Worm (Caenorhabditis elegans) whole organism, late embryonic: ENCODE results near the gene mboa-3.
A peak's percentile ranks its signal among the peaks of the same experiment; 100 is the strongest.

Source experiments
- C08G9.2 ChIP-seq: sonication (generic microtip); optimal IDR thresholded peaks from 2 replicates; lab custom pipeline; 2016; ENCODE audit warnings: mild to moderate bottlenecking, missing genetic modification characterization, moderate library complexity, missing compliant biosample characterization
- K09A11.1 ChIP-seq: sonication (generic microtip); optimal IDR thresholded peaks from 2 replicates; lab custom pipeline; 2017; ENCODE audit warnings: antibody characterized with exemption, mild to moderate bottlenecking, missing genetic modification characterization, missing compliant biosample characterization; ENCODE audit not compliant: insufficient read depth
- Y22D7AL.16 ChIP-seq: sonication (generic microtip); optimal IDR thresholded peaks from 2 replicates; lab custom pipeline; 2016; ENCODE audit warnings: missing genetic modification characterization, missing compliant biosample characterization
- ama-1 ChIP-seq: fragments of 150-350 bp; optimal IDR thresholded peaks from 2 replicates; lab custom pipeline; 2014
- ceh-18 ChIP-seq: sonication (generic microtip); optimal IDR thresholded peaks from 2 replicates; lab custom pipeline; 2016; ENCODE audit warnings: missing genetic modification characterization, missing compliant biosample characterization
- ceh-22 ChIP-seq: sonication (generic microtip); optimal IDR thresholded peaks from 2 replicates; lab custom pipeline; 2017; ENCODE audit warnings: missing biosample characterization, missing genetic modification characterization
- ceh-24 ChIP-seq: sonication (generic microtip); optimal IDR thresholded peaks from 2 replicates; lab custom pipeline; 2016; ENCODE audit warnings: mild to moderate bottlenecking, missing genetic modification characterization, missing compliant biosample characterization
- ceh-31 ChIP-seq: sonication (generic microtip); optimal IDR thresholded peaks from 2 replicates; lab custom pipeline; 2016; ENCODE audit warnings: missing genetic modification characterization, missing compliant biosample characterization
- ceh-45 ChIP-seq: fragments of 200-800 bp; sonication (Bioruptor generic); IDR thresholded peaks from 2 replicates; pipeline ENCODE4 v1.3.6; 2022; ENCODE audit warnings: missing genetic modification reagents, missing genetic modification characterization, missing compliant biosample characterization
- ceh-48 ChIP-seq: sonication (generic microtip); optimal IDR thresholded peaks from 2 replicates; lab custom pipeline; 2016; ENCODE audit warnings: missing genetic modification characterization, inconsistent platforms, missing compliant biosample characterization
- dmd-4 ChIP-seq: sonication (generic microtip); optimal IDR thresholded peaks from 2 replicates; lab custom pipeline; 2016; ENCODE audit warnings: borderline replicate concordance, missing genetic modification characterization, missing compliant biosample characterization
- elt-2 ChIP-seq: sonication (generic microtip); optimal IDR thresholded peaks from 2 replicates; lab custom pipeline; 2016; ENCODE audit warnings: missing genetic modification reagents, missing genetic modification characterization, missing compliant biosample characterization
- fkh-10 ChIP-seq: fragments of 150-350 bp; optimal IDR thresholded peaks from 2 replicates; lab custom pipeline; 2014; ENCODE audit warnings: missing biosample characterization, missing genetic modification reagents, missing genetic modification characterization
- fkh-6 ChIP-seq: sonication (generic microtip); optimal IDR thresholded peaks from 2 replicates; lab custom pipeline; 2016; ENCODE audit warnings: missing genetic modification characterization, missing compliant biosample characterization
- gmeb-2 ChIP-seq: sonication (generic microtip); optimal IDR thresholded peaks from 2 replicates; lab custom pipeline; 2016; ENCODE audit warnings: missing genetic modification characterization, inconsistent platforms, missing compliant biosample characterization
- hlh-15 ChIP-seq: sonication (generic microtip); optimal IDR thresholded peaks from 2 replicates; lab custom pipeline; 2016; ENCODE audit warnings: missing genetic modification characterization, missing compliant biosample characterization
- hlh-30 ChIP-seq: sonication (generic microtip); optimal IDR thresholded peaks from 2 replicates; lab custom pipeline; 2017; ENCODE audit warnings: antibody characterized with exemption, missing genetic modification characterization, missing compliant biosample characterization; ENCODE audit not compliant: insufficient read depth
- hlh-6 ChIP-seq: sonication (generic microtip); optimal IDR thresholded peaks from 2 replicates; lab custom pipeline; 2016; ENCODE audit warnings: missing genotype, missing genetic modification characterization, missing compliant biosample characterization
- madf-2 ChIP-seq: sonication (generic microtip); optimal IDR thresholded peaks from 2 replicates; lab custom pipeline; 2017; ENCODE audit warnings: missing genetic modification characterization, missing compliant biosample characterization
- mec-3 ChIP-seq: sonication (generic microtip); optimal IDR thresholded peaks from 2 replicates; lab custom pipeline; 2016; ENCODE audit warnings: borderline replicate concordance, missing genetic modification characterization, missing compliant biosample characterization
- nfya-1 ChIP-seq: sonication (generic microtip); optimal IDR thresholded peaks from 2 replicates; lab custom pipeline; 2017; ENCODE audit warnings: missing genetic modification characterization, mild to moderate bottlenecking, missing compliant biosample characterization, antibody characterized with exemption, moderate library complexity
- odd-2 ChIP-seq: sonication (generic microtip); optimal IDR thresholded peaks from 2 replicates; lab custom pipeline; 2017; ENCODE audit warnings: antibody characterized with exemption, mild to moderate bottlenecking, missing genetic modification characterization, missing compliant biosample characterization
- pat-9 ChIP-seq: fragments of 200-800 bp; sonication (Bioruptor generic); optimal IDR thresholded peaks from 2 replicates; lab custom pipeline; 2018; ENCODE audit warnings: mild to moderate bottlenecking, missing genetic modification characterization, moderate library complexity, missing compliant biosample characterization
- pax-1 ChIP-seq: fragments of 150-350 bp; optimal IDR thresholded peaks from 2 replicates; lab custom pipeline; 2014; ENCODE audit warnings: missing biosample characterization, missing genetic modification characterization
- pha-4 ChIP-seq: fragments of 150-350 bp; optimal IDR thresholded peaks from 2 replicates; lab custom pipeline; 2018; ENCODE audit warnings: missing biosample characterization, missing genetic modification reagents, missing genetic modification characterization
- rnt-1 ChIP-seq: sonication (generic microtip); optimal IDR thresholded peaks from 2 replicates; lab custom pipeline; 2016; ENCODE audit warnings: missing genetic modification characterization, missing compliant biosample characterization
- sdc-2 ChIP-seq: sonication (generic microtip); optimal IDR thresholded peaks from 2 replicates; lab custom pipeline; 2016; ENCODE audit warnings: missing genotype, missing genetic modification characterization, missing compliant biosample characterization
- sox-2 ChIP-seq: fragments of 200-800 bp; sonication (Bioruptor generic); IDR thresholded peaks from 2 replicates; pipeline ENCODE4 v1.3.6; 2022; ENCODE audit warnings: missing genetic modification reagents, missing genetic modification characterization, missing compliant biosample characterization
- syd-9 ChIP-seq: sonication (generic microtip); optimal IDR thresholded peaks from 2 replicates; lab custom pipeline; 2016; ENCODE audit warnings: mild to moderate bottlenecking, missing genetic modification characterization, moderate library complexity, missing compliant biosample characterization
- tbx-2 ChIP-seq: sonication (generic microtip); optimal IDR thresholded peaks from 2 replicates; lab custom pipeline; 2016; ENCODE audit warnings: missing genetic modification characterization, missing compliant biosample characterization
- unc-3 ChIP-seq, 2 experiments: fragments of 200-800 bp in 1 of 2; sonication (Bioruptor generic) in 1 of 2; sonication (generic microtip) in 1 of 2; conservative IDR thresholded peaks in 1 of 2; optimal IDR thresholded peaks in 1 of 2; 2 replicates each; pipeline versions ENCODE4 v1.3.6 to Lab custom; 2016 to 2022; ENCODE audit warnings: missing compliant biosample characterization in 2 of 2, missing genetic modification characterization in 2 of 2, missing genetic modification reagents in 1 of 2
- unc-42 ChIP-seq: sonication (generic microtip); optimal IDR thresholded peaks from 2 replicates; lab custom pipeline; 2016; ENCODE audit warnings: missing genotype, missing genetic modification characterization, missing compliant biosample characterization
- unc-86 ChIP-seq: sonication (generic microtip); optimal IDR thresholded peaks from 2 replicates; lab custom pipeline; 2016; ENCODE audit warnings: missing genetic modification characterization, missing compliant biosample characterization
- zip-5 ChIP-seq: sonication (generic microtip); optimal IDR thresholded peaks from 2 replicates; lab custom pipeline; 2016; ENCODE audit warnings: missing genetic modification characterization, missing compliant biosample characterization
- ztf-16 ChIP-seq: sonication (generic microtip); optimal IDR thresholded peaks from 2 replicates; lab custom pipeline; 2017; ENCODE audit warnings: missing genetic modification characterization, missing compliant biosample characterization

The mboa-3 gene

DNA sequence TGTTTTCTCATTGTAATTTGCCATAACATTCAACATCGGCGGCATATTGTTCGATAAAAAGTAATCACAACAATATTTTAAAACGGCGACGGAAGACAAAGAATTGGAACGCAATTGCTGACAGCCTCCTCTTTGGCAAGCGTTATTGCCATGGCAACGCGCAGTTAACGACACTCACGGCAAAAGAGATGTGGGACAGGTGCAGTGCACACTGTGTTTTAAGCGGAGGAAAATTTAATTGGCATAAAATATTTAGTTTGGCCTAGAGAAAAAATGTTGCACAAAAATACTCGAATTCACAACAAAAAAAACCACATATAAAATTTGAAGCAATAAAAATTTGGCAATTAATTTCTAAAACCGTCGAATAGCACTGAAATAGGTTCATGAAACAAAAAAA, 30.0 kb upstream of the mboa-3 start, which contains the start of gene ifta-1:
Gene ifta-1, minus strand, starts transcription at position 101 of the 400 bp plus-strand sequence.
- no peak for TF ChIP-seq mec-3
- TF ChIP-seq madf-2 (tag; lab: Kevin White, UChicago): no peak
- TF ChIP-seq ceh-18 (tag; lab: Kevin White, UChicago): no peak
- no peak for TF ChIP-seq sdc-2 (tag; lab: Kevin White, UChicago)
- no peak for TF ChIP-seq nfya-1 (tag; lab: Kevin White, UChicago)
- no peak for TF ChIP-seq hlh-6 (tag; lab: Kevin White, UChicago)
- no peak for TF ChIP-seq syd-9 (tag; lab: Kevin White, UChicago)
- TF ChIP-seq ama-1 (lab: Kevin White, UChicago): no peak
- no peak for TF ChIP-seq dmd-4
- no peak for TF ChIP-seq ceh-48 (tag; lab: Kevin White, UChicago)
- TF ChIP-seq rnt-1 (tag; lab: Kevin White, UChicago): no peak
- no peak for TF ChIP-seq C08G9.2 (tag; lab: Kevin White, UChicago)
- TF ChIP-seq tbx-2: no peak
- no peak for TF ChIP-seq hlh-30 (tag; lab: Kevin White, UChicago)

DNA sequence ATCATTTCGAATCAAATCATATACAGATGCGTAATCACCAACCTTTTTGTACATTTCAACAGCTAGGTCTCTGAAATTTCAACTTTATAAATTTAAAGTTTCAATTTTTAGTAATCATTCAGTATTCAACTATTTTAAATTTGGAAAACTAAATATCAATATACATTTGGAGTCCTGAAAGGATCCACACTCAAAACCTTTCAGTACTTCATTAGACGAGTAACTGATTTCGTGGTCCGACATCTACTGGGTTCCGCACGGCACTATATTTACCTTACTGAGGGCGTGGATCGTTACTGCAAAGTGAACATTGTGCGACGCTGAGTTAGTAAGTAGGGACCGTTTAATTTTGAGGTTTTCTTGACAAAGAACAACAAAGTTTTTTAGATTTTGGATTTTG, 25.2 kb upstream of the mboa-3 start:
- TF ChIP-seq unc-3 (GFP tag; conservative IDR thresholded peaks at IDR 0.05; lab: Robert Waterston, UW) (no peak), unc-3 (tag; optimal IDR thresholded peaks at IDR 0.05; lab: Kevin White, UChicago) (no peak), tbx-2 (no peak), Y22D7AL.16 (no peak), sox-2 (no peak), unc-86 (no peak), ceh-45 (GFP tag; lab: Robert Waterston, UW) (no peak), rnt-1 (tag; lab: Kevin White, UChicago) (no peak)
- TF ChIP-seq, all 69 proteins: peak for 0

DNA sequence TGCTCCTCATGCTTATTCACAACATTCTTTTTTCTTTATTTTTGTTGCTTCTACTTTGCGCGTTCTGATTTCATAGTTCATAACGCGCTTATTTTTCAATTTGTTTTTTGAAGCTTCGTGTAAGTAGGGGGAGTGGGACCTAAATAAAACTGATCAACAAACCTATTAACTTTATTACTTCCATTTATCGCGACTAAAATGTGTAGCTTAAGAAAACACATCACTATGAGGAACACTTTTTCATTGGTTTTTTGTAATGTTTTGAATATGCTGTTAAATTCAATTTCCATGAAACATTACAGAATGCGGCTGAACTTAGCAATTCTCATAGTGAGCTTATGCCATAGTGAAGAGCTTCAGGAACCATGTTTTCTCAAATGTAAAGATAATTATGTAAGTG, 21.0 kb upstream of the mboa-3 start, which contains the start of gene C54G7.1:
Gene C54G7.1, plus strand, starts transcription at position 301 of the 400 bp plus-strand sequence.
- TF ChIP-seq sdc-2 (tag; lab: Kevin White, UChicago): no peak
- no peak for TF ChIP-seq pha-4 (tag; lab: Kevin White, UChicago)
- no peak for TF ChIP-seq ceh-22
- TF ChIP-seq, all 69 proteins: peak for 0

DNA sequence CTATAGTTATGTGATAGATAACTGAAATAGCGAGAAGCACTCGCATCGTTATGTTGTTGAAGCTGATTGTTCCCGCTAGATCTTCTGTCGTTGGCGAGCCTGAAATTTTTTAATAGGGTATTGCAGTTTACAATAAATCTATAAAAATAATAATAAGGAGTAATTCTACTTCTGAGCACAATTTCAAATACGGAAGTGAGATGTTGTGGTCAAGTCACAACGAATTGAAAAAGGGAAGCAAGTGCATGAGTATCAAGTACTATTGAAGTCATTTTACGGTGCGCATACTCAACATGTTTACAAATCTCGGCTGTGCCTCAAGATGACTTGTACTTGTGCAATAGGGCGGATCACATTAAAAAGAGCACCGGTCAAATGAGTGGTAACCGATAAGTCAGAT, 15.8 kb upstream of the mboa-3 start, which contains the start of gene lgx-1:
Gene lgx-1, minus strand, starts transcription at position 101 of the 400 bp plus-strand sequence.
- TF ChIP-seq ceh-45 (GFP tag; lab: Robert Waterston, UW) (no peak), ceh-24 (tag; lab: Kevin White, UChicago) (no peak), odd-2 (no peak), elt-2 (no peak), pat-9 (no peak), ama-1 (lab: Kevin White, UChicago) (no peak), zip-5 (no peak), fkh-10 (GFP tag; lab: Kevin White, UChicago) (no peak), K09A11.1 (no peak)

DNA sequence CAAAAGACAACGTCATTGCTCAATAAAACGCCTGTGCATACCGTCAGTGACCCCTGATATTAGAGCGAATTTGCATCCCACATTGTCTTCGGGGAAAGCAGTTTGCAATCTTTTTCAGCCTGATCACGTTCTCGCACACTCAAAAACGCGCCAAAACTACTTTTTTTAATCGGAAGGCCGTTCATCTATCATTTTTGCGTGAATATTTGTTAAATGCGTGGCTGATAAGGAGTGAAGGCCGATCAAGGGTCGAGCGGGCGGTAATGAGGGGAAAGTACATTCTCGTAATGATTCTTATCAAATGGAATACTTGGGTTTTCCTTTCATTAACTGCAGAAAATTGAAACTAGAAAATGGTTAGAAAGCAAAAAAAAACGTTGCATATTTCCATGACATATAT, 1.6 kb upstream of the mboa-3 start:
- no peak for TF ChIP-seq pax-1 (tag; lab: Kevin White, UChicago)
- no peak for TF ChIP-seq dmd-4
- no peak for TF ChIP-seq ztf-16 (tag; lab: Kevin White, UChicago)
- no peak for TF ChIP-seq gmeb-2 (tag; lab: Kevin White, UChicago)
- TF ChIP-seq nfya-1 (tag; lab: Kevin White, UChicago): no peak
- TF ChIP-seq hlh-15 (tag; lab: Kevin White, UChicago): no peak
- TF ChIP-seq, all 69 proteins: peak for 0

DNA sequence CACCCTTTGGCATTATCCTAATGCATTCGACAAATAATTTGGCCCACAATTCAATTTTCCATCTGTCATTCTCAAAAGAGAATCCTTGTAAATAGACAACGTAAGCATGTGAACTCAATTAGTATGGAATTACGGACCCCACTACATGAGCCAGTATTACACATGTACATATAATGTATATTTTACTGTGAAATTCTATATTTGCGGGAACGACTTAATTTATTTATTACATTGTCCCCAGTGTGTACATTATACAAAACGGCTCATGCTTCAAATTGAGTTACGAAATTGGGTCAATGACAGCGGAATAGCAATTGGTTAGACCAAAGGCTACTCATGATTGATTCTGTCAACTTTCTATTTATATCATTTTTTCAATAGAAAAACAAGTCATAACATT, 3.1 kb downstream of the mboa-3 start:
- peak; percentile 56 for TF ChIP-seq ceh-31 (tag; lab: Kevin White, UChicago)
- no peak for TF ChIP-seq unc-3 (GFP tag; conservative IDR thresholded peaks at IDR 0.05; lab: Robert Waterston, UW)
- TF ChIP-seq unc-3 (tag; optimal IDR thresholded peaks at IDR 0.05; lab: Kevin White, UChicago): no peak
- TF ChIP-seq fkh-6: no peak
- TF ChIP-seq unc-42 (tag; lab: Kevin White, UChicago): peak; percentile 96
